Worm (Caenorhabditis elegans) whole organism, L3 larva: ENCODE data around the gene R12H7.4.

Experiments
- ZK546.5 ChIP-seq: sonication (generic microtip); optimal IDR thresholded peaks from 2 replicates; lab custom pipeline; 2017; ENCODE audit warnings: missing biosample characterization, missing genetic modification characterization
- aly-2 ChIP-seq: fragments of 150-350 bp; optimal IDR thresholded peaks from 2 replicates; lab custom pipeline; 2014; ENCODE audit warnings: missing biosample characterization, missing genetic modification characterization
- ama-1 ChIP-seq: fragments of 150-350 bp; optimal IDR thresholded peaks from 2 replicates; lab custom pipeline; 2018
- ceh-16 ChIP-seq: sonication (generic microtip); optimal IDR thresholded peaks from 2 replicates; lab custom pipeline; 2017; ENCODE audit warnings: missing biosample characterization, missing genetic modification characterization
- ceh-28 ChIP-seq: fragments of 150-350 bp; optimal IDR thresholded peaks from 2 replicates; lab custom pipeline; 2014; ENCODE audit warnings: missing biosample characterization, missing genetic modification reagents, missing genetic modification characterization
- daf-12 ChIP-seq: fragments of 150-350 bp; optimal IDR thresholded peaks from 2 replicates; lab custom pipeline; 2014; ENCODE audit warnings: missing biosample characterization, missing genetic modification reagents, missing genetic modification characterization
- jun-1 ChIP-seq: fragments of 150-350 bp; optimal IDR thresholded peaks from 2 replicates; lab custom pipeline; 2014; ENCODE audit warnings: missing biosample characterization, missing genetic modification reagents, missing genetic modification characterization
- nhr-11 ChIP-seq: fragments of 150-350 bp; optimal IDR thresholded peaks from 2 replicates; lab custom pipeline; 2014; ENCODE audit warnings: missing biosample characterization, missing genetic modification characterization
- nhr-28 ChIP-seq: fragments of 150-350 bp; optimal IDR thresholded peaks from 2 replicates; lab custom pipeline; 2014; ENCODE audit warnings: missing biosample characterization, missing genetic modification characterization
- pqm-1 ChIP-seq: fragments of 150-350 bp; optimal IDR thresholded peaks from 2 replicates; lab custom pipeline; 2017; ENCODE audit warnings: missing biosample characterization, missing genetic modification characterization, inconsistent platforms
- skn-1 ChIP-seq: fragments of 150-350 bp; optimal IDR thresholded peaks from 2 replicates; lab custom pipeline; 2014; ENCODE audit warnings: missing biosample characterization, missing genetic modification characterization
- snpc-4 ChIP-seq: fragments of 150-350 bp; optimal IDR thresholded peaks from 2 replicates; lab custom pipeline; 2014; ENCODE audit warnings: missing biosample characterization, missing genetic modification characterization
- unc-62 ChIP-seq: fragments of 150-350 bp; sonication (generic microtip); optimal IDR thresholded peaks from 4 replicates; lab custom pipeline; 2014; ENCODE audit warnings: missing biosample characterization, missing genetic modification reagents, missing genetic modification characterization

DNA sequence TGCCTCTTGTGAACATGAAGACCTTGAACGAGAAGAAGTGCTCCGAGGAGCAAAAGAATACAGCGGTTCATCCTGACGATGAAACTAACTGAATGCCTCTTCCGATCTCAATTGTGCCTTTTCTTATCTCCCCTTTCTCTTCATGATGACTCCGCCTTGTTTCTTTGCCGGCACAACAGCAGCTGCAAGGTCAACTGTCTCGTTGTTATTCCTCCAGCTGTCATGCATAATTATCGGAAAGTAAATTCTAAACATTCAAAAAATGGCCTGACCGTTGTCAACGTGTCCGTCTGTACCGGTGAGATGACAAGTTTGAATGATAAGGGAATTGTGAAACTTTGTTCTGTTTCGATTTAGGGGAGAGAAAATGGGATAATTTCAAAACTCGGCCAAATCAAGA, 4.5 kb downstream of the R12H7.4 start, which contains the start of gene asp-4:
- no peak for TF ChIP-seq jun-1
- no peak for TF ChIP-seq snpc-4 (tag; lab: Kevin White, UChicago)
- no peak for TF ChIP-seq ceh-16 (tag; lab: Kevin White, UChicago)
- no peak for TF ChIP-seq ama-1 (lab: Kevin White, UChicago)
- no peak for TF ChIP-seq pqm-1
- no peak for TF ChIP-seq ZK546.5 (tag; lab: Kevin White, UChicago)
- TF ChIP-seq ceh-28 (tag; lab: Kevin White, UChicago) = no peak
- no peak for TF ChIP-seq skn-1 (tag; lab: Kevin White, UChicago)
- TF ChIP-seq nhr-28 (tag; lab: Kevin White, UChicago) = no peak
- no peak for TF ChIP-seq unc-62 (GFP tag; lab: Kevin White, UChicago)
- TF ChIP-seq daf-12 = no peak
- TF ChIP-seq nhr-11 (tag; lab: Kevin White, UChicago) = no peak
- no peak for TF ChIP-seq aly-2 (tag; lab: Kevin White, UChicago)
